Fruit fly (Drosophila melanogaster) whole organism, embryonic: ENCODE measurements around the gene AstA.

Experiments used
- Ada2b ChIP-seq: fragments of 200-800 bp; sonication (Bioruptor generic); IDR thresholded peaks from 2 replicates; pipeline ENCODE4 v1.3.6; 2022; ENCODE audit warnings: missing biosample characterization, missing genetic modification characterization
- Adf1 ChIP-seq: fragments of 200-800 bp; sonication (Bioruptor generic); IDR thresholded peaks from 2 replicates; pipeline ENCODE4 v1.3.6; 2022; ENCODE audit warnings: missing biosample characterization, missing genetic modification characterization
- Asciz ChIP-seq: fragments of 200-800 bp; sonication (Bioruptor generic); optimal IDR thresholded peaks from 2 replicates; lab custom pipeline; 2017; ENCODE audit warnings: missing biosample characterization, mild to moderate bottlenecking, missing genetic modification characterization, missing genetic modification reagents
- Atf-2 ChIP-seq: fragments of 200-800 bp; sonication (Bioruptor generic); optimal IDR thresholded peaks from 2 replicates; lab custom pipeline; 2016; ENCODE audit warnings: missing biosample characterization, missing genetic modification characterization
- BEAF-32 ChIP-seq: fragments of 200-800 bp; sonication (Bioruptor generic); optimal IDR thresholded peaks from 3 replicates; lab custom pipeline; 2017; ENCODE audit warnings: missing biosample characterization, missing genetic modification characterization, mild to moderate bottlenecking, moderate library complexity, missing genetic modification reagents
- CG10267 ChIP-seq: fragments of 200-800 bp; sonication (Bioruptor generic); optimal IDR thresholded peaks from 2 replicates; lab custom pipeline; 2018; ENCODE audit warnings: missing biosample characterization, mild to moderate bottlenecking, missing genetic modification characterization, moderate library complexity
- CG10431 ChIP-seq: fragments of 200-800 bp; sonication (Bioruptor generic); optimal IDR thresholded peaks from 3 replicates; lab custom pipeline; 2018; ENCODE audit warnings: missing biosample characterization, mild to moderate bottlenecking, missing genetic modification characterization
- CG11085 ChIP-seq: fragments of 200-800 bp; sonication (Bioruptor generic); IDR thresholded peaks from 2 replicates; pipeline ENCODE4 v1.3.6; 2022; ENCODE audit warnings: missing biosample characterization, missing genetic modification characterization
- CG11504 ChIP-seq: fragments of 200-800 bp; sonication (Bioruptor generic); optimal IDR thresholded peaks from 3 replicates; lab custom pipeline; 2019; ENCODE audit warnings: missing biosample characterization, mild to moderate bottlenecking, missing genetic modification characterization, moderate library complexity
- CG12071 ChIP-seq: fragments of 200-800 bp; sonication (Bioruptor generic); optimal IDR thresholded peaks from 3 replicates; lab custom pipeline; 2018; ENCODE audit warnings: missing biosample characterization, mild to moderate bottlenecking, missing genetic modification characterization
- CG12104 ChIP-seq: fragments of 200-800 bp; sonication (Bioruptor generic); optimal IDR thresholded peaks from 3 replicates; lab custom pipeline; 2016; ENCODE audit warnings: missing biosample characterization, missing genetic modification characterization
- CG12299 ChIP-seq: fragments of 200-800 bp; sonication (Bioruptor generic); optimal IDR thresholded peaks from 2 replicates; lab custom pipeline; 2018; ENCODE audit warnings: missing biosample characterization, mild to moderate bottlenecking, missing genetic modification characterization
- CG13775 ChIP-seq: fragments of 200-800 bp; sonication (Bioruptor generic); optimal IDR thresholded peaks from 3 replicates; lab custom pipeline; 2017; ENCODE audit warnings: missing biosample characterization, mild to moderate bottlenecking, missing genetic modification characterization
- CG15011 ChIP-seq: fragments of 200-800 bp; sonication (Bioruptor generic); optimal IDR thresholded peaks from 3 replicates; lab custom pipeline; 2018; ENCODE audit warnings: missing biosample characterization, mild to moderate bottlenecking, missing genetic modification characterization
- CG17612 ChIP-seq: fragments of 200-800 bp; sonication (Bioruptor generic); IDR thresholded peaks from 2 replicates; pipeline ENCODE4 v1.3.6; 2022; ENCODE audit warnings: missing biosample characterization, missing genetic modification characterization
- CG2116 ChIP-seq: fragments of 200-800 bp; sonication (Bioruptor generic); optimal IDR thresholded peaks from 3 replicates; lab custom pipeline; 2018; ENCODE audit warnings: missing biosample characterization, mild to moderate bottlenecking, missing genetic modification characterization
- CG2199 ChIP-seq: fragments of 200-800 bp; sonication (Bioruptor generic); IDR thresholded peaks from 3 replicates; pipeline ENCODE4 v1.3.6; 2022; ENCODE audit warnings: missing biosample characterization, missing genetic modification characterization
- CG2202 ChIP-seq: fragments of 200-800 bp; sonication (Bioruptor generic); optimal IDR thresholded peaks from 2 replicates; lab custom pipeline; 2018; ENCODE audit warnings: missing biosample characterization, mild to moderate bottlenecking, missing genetic modification characterization
- CG31365 ChIP-seq: fragments of 200-800 bp; sonication (Bioruptor generic); optimal IDR thresholded peaks from 2 replicates; lab custom pipeline; 2018; ENCODE audit warnings: missing biosample characterization, mild to moderate bottlenecking, missing genetic modification characterization
- CG34376 ChIP-seq: fragments of 200-800 bp; sonication (Bioruptor generic); optimal IDR thresholded peaks from 2 replicates; lab custom pipeline; 2018; ENCODE audit warnings: missing biosample characterization, mild to moderate bottlenecking, missing genetic modification characterization
- CG3726 ChIP-seq: fragments of 200-800 bp; sonication (Bioruptor generic); IDR thresholded peaks from 3 replicates; pipeline ENCODE4, ENCODE4 v1.3.6; 2022; ENCODE audit warnings: missing biosample characterization, missing genetic modification characterization
- CG4730 ChIP-seq: fragments of 200-800 bp; sonication (Bioruptor generic); IDR thresholded peaks from 2 replicates; pipeline ENCODE4 v1.3.6; 2022; ENCODE audit warnings: missing biosample characterization, missing genetic modification characterization
- CG6654 ChIP-seq: fragments of 200-800 bp; sonication (Bioruptor generic); optimal IDR thresholded peaks from 2 replicates; lab custom pipeline; 2017; ENCODE audit warnings: missing biosample characterization, mild to moderate bottlenecking, missing genetic modification characterization
- CG6683 ChIP-seq: fragments of 200-800 bp; sonication (Bioruptor generic); optimal IDR thresholded peaks from 2 replicates; lab custom pipeline; 2017; ENCODE audit warnings: missing biosample characterization, mild to moderate bottlenecking, missing genetic modification characterization, missing genetic modification reagents
- CG7556 ChIP-seq: fragments of 200-800 bp; sonication (Bioruptor generic); optimal IDR thresholded peaks from 2 replicates; lab custom pipeline; 2017; ENCODE audit warnings: missing biosample characterization, mild to moderate bottlenecking, missing genetic modification characterization
- CG8765 ChIP-seq: fragments of 200-800 bp; sonication (Bioruptor generic); IDR thresholded peaks from 2 replicates; pipeline ENCODE4 v1.3.6; 2022; ENCODE audit warnings: missing biosample characterization, missing genetic modification characterization
- CHES-1-like ChIP-seq: fragments of 200-800 bp; sonication (Bioruptor generic); optimal IDR thresholded peaks from 2 replicates; lab custom pipeline; 2016; ENCODE audit warnings: missing biosample characterization, missing genetic modification characterization
- HHEX ChIP-seq: fragments of 200-800 bp; sonication (Bioruptor generic); optimal IDR thresholded peaks from 3 replicates; lab custom pipeline; 2017; ENCODE audit warnings: missing biosample characterization, mild to moderate bottlenecking, missing genetic modification characterization, missing genetic modification reagents
- Hmx ChIP-seq: fragments of 200-800 bp; sonication (Bioruptor generic); optimal IDR thresholded peaks from 2 replicates; lab custom pipeline; 2016; ENCODE audit warnings: missing biosample characterization, missing genetic modification characterization
- Lhr ChIP-seq: fragments of 200-800 bp; sonication (Bioruptor generic); optimal IDR thresholded peaks from 3 replicates; lab custom pipeline; 2017; ENCODE audit warnings: mild to moderate bottlenecking, missing biosample characterization, missing genetic modification reagents, missing genetic modification characterization
- Myb ChIP-seq: fragments of 200-800 bp; sonication (Bioruptor generic); optimal IDR thresholded peaks from 2 replicates; lab custom pipeline; 2016; ENCODE audit warnings: missing biosample characterization, missing genetic modification characterization
- Rx ChIP-seq: fragments of 200-800 bp; sonication (Bioruptor generic); IDR thresholded peaks from 2 replicates; pipeline ENCODE4 v1.3.6; 2022; ENCODE audit warnings: missing biosample characterization, missing genetic modification characterization
- Side ChIP-seq: fragments of 200-800 bp; sonication (Bioruptor generic); optimal IDR thresholded peaks from 2 replicates; lab custom pipeline; 2016; ENCODE audit warnings: missing biosample characterization, missing genetic modification characterization
- Sry-δ ChIP-seq: fragments of 200-800 bp; sonication (Bioruptor generic); optimal IDR thresholded peaks from 2 replicates; lab custom pipeline; 2016; ENCODE audit warnings: missing biosample characterization, missing genetic modification characterization
- bowl ChIP-seq: fragments of 200-800 bp; sonication (Bioruptor generic); IDR thresholded peaks from 2 replicates; pipeline ENCODE4 v1.3.6; 2022; ENCODE audit warnings: missing biosample characterization, missing genetic modification characterization
- cg ChIP-seq: fragments of 200-800 bp; sonication (Bioruptor generic); optimal IDR thresholded peaks from 3 replicates; lab custom pipeline; 2019; ENCODE audit warnings: missing biosample characterization, mild to moderate bottlenecking, missing genetic modification characterization, moderate library complexity
- chm ChIP-seq: fragments of 200-800 bp; sonication (Bioruptor generic); IDR thresholded peaks from 2 replicates; pipeline ENCODE4 v1.3.6; 2022; ENCODE audit warnings: missing biosample characterization, missing genetic modification characterization
- ems ChIP-seq: fragments of 200-800 bp; sonication (Bioruptor generic); optimal IDR thresholded peaks from 3 replicates; lab custom pipeline; 2016; ENCODE audit warnings: missing biosample characterization, missing genetic modification characterization
- grau ChIP-seq: fragments of 200-800 bp; optimal IDR thresholded peaks from 3 replicates; lab custom pipeline; 2019; ENCODE audit warnings: missing biosample characterization, mild to moderate bottlenecking, missing genetic modification characterization, moderate library complexity
- hth ChIP-seq: fragments of >200 bp; optimal IDR thresholded peaks from 2 replicates; lab custom pipeline; 2017; ENCODE audit warnings: inconsistent platforms
- ken ChIP-seq: fragments of 200-800 bp; sonication (Bioruptor generic); IDR thresholded peaks from 3 replicates; pipeline ENCODE4 v1.3.6; 2022; ENCODE audit warnings: missing biosample characterization, missing genetic modification characterization
- kni ChIP-seq: fragments of 200-800 bp; sonication (Bioruptor generic); optimal IDR thresholded peaks from 3 replicates; lab custom pipeline; 2017; ENCODE audit warnings: mild to moderate bottlenecking, missing biosample characterization, missing genetic modification reagents, missing genetic modification characterization
- nmo ChIP-seq: fragments of 200-800 bp; sonication (Bioruptor generic); optimal IDR thresholded peaks from 2 replicates; lab custom pipeline; 2018; ENCODE audit warnings: missing biosample characterization, mild to moderate bottlenecking, missing genetic modification characterization, moderate library complexity
- nom ChIP-seq: fragments of 200-800 bp; sonication (Bioruptor generic); optimal IDR thresholded peaks from 2 replicates; lab custom pipeline; 2017; ENCODE audit warnings: missing biosample characterization, missing genetic modification characterization, mild to moderate bottlenecking, moderate library complexity, missing genetic modification reagents
- otp ChIP-seq: fragments of 200-800 bp; sonication (Bioruptor generic); IDR thresholded peaks from 3 replicates; pipeline ENCODE4, ENCODE4 v1.3.6; 2022; ENCODE audit warnings: missing biosample characterization, missing genetic modification characterization
- psq ChIP-seq: fragments of 200-800 bp; sonication (Bioruptor generic); optimal IDR thresholded peaks from 2 replicates; lab custom pipeline; 2017; ENCODE audit warnings: missing biosample characterization, missing genetic modification characterization
- pum ChIP-seq: fragments of 200-800 bp; sonication (Bioruptor generic); optimal IDR thresholded peaks from 2 replicates; lab custom pipeline; 2016; ENCODE audit warnings: missing biosample characterization, missing genetic modification characterization
- repo ChIP-seq: fragments of 200-800 bp; sonication (Bioruptor generic); optimal IDR thresholded peaks from 2 replicates; lab custom pipeline; 2016; ENCODE audit warnings: missing biosample characterization, missing genetic modification characterization
- sisA ChIP-seq: fragments of 200-800 bp; sonication (Bioruptor generic); IDR thresholded peaks from 2 replicates; pipeline ENCODE4 v1.3.6; 2022; ENCODE audit warnings: missing biosample characterization, missing genetic modification characterization
- sob ChIP-seq: fragments of 200-800 bp; sonication (Bioruptor generic); IDR thresholded peaks from 2 replicates; pipeline ENCODE4 v1.3.6; 2022; ENCODE audit warnings: missing biosample characterization, missing genetic modification characterization
- wor ChIP-seq: fragments of 200-800 bp; sonication (Bioruptor generic); IDR thresholded peaks from 2 replicates; pipeline ENCODE4 v1.3.6; 2022; ENCODE audit warnings: missing biosample characterization, missing genetic modification characterization

Gene AstA

DNA sequence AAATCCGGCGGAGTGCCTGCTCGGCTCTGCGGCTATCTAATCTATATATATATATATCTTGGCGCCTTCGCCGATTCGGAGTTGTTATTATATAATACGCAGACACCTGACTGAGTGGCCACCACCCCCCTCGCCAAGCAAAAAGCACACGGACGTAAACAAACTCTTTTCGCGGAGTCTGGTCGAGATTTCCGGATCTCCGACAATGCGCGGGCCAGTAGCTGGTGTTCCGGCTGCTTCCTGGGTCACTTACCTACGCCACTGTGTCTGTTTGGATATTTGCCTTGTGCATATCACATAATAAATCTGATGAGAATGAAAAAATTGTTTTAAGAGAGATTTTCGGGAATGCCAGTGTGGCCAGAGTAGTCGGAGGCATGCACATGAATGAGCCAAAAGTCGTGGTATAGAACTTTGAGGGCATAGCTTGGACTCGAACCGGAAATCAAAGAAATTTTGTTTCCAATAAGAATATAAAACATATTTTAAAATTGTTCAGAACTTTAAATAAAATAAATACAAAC lies 22.2 kb upstream of the AstA start, which contains the start of gene CG5805 (continued):
- peak; percentile 91 for TF ChIP-seq CG34376
- peak; percentile 84 for TF ChIP-seq CG12071 (GFP tag; lab: Kevin White, UChicago)
- peak; percentile 73 for TF ChIP-seq ems (GFP tag; lab: Kevin White, UChicago)
- peak; percentile 89 for TF ChIP-seq ken (GFP tag; lab: Robert Waterston, UW)
- no peak for TF ChIP-seq Hmx (GFP tag; lab: Kevin White, UChicago)
- peak; percentile 75 for TF ChIP-seq CHES-1-like (GFP tag; lab: Kevin White, UChicago)
- TF ChIP-seq bowl (GFP tag; lab: Robert Waterston, UW): peak; percentile 70; the same call in 1 of the 2 replicates
- peak; percentile 83 for TF ChIP-seq CG11085 (GFP tag; lab: Robert Waterston, UW)
- peak; percentile 3 for TF ChIP-seq pum (GFP tag; lab: Kevin White, UChicago)
- TF ChIP-seq CG3726 (GFP tag; lab: Robert Waterston, UW): peak; percentile 52; the same call in 1 of the 3 replicates
- TF ChIP-seq hth: no peak
- peak; percentile 80 for TF ChIP-seq Side
- peak; percentile 50; the same call in 1 of the 2 replicates for TF ChIP-seq CG4730 (GFP tag; lab: Robert Waterston, UW)
- peak; percentile 67 for TF ChIP-seq CG10267 (tag; lab: Kevin White, UChicago)
- peak; percentile 90 for TF ChIP-seq CG2116 (GFP tag; lab: Kevin White, UChicago)
- TF ChIP-seq CG12104 (GFP tag; lab: Kevin White, UChicago): peak; percentile 88
- TF ChIP-seq CG15011 (GFP tag; lab: Kevin White, UChicago): peak; percentile 79
- peak; percentile 89 for TF ChIP-seq Asciz (GFP tag; lab: Kevin White, UChicago)
- TF ChIP-seq CG2202 (tag; lab: Kevin White, UChicago): peak; percentile 76
- peak; percentile 66; the same call in 1 of the 2 replicates for TF ChIP-seq Ada2b
- peak; percentile 89 for TF ChIP-seq sob (GFP tag; lab: Robert Waterston, UW)
- TF ChIP-seq wor (GFP tag; lab: Robert Waterston, UW): peak; percentile 37; the same call in 1 of the 2 replicates
- peak; percentile 59 for TF ChIP-seq repo (GFP tag; lab: Kevin White, UChicago)
- TF ChIP-seq nom (GFP tag; lab: Kevin White, UChicago): no peak
- TF ChIP-seq CG11504 (tag; lab: Kevin White, UChicago): peak; percentile 80
- peak; percentile 86 for TF ChIP-seq nmo (GFP tag; lab: Kevin White, UChicago)
- TF ChIP-seq otp: peak; percentile 80
- TF ChIP-seq grau (tag; lab: Kevin White, UChicago): peak; percentile 74
- peak; percentile 77 for TF ChIP-seq CG31365 (tag; lab: Kevin White, UChicago)
- peak; percentile 87 for TF ChIP-seq Lhr
- TF ChIP-seq Myb (GFP tag; lab: Kevin White, UChicago): peak; percentile 52
- peak; percentile 86 for TF ChIP-seq Rx (GFP tag; lab: Robert Waterston, UW)
- no peak for TF ChIP-seq cg
- peak; percentile 64 for TF ChIP-seq CG6654 (GFP tag; lab: Kevin White, UChicago)
- TF ChIP-seq psq (GFP tag; lab: Kevin White, UChicago): peak; percentile 68
- peak; percentile 93 for TF ChIP-seq CG13775 (GFP tag; lab: Kevin White, UChicago)
- TF ChIP-seq CG10431 (GFP tag; lab: Kevin White, UChicago): peak; percentile 56
- peak; percentile 53 for TF ChIP-seq CG12299 (tag; lab: Kevin White, UChicago)
- TF ChIP-seq sisA (GFP tag; lab: Robert Waterston, UW): no peak
- peak; percentile 56 for TF ChIP-seq Atf-2 (GFP tag; lab: Kevin White, UChicago)
- TF ChIP-seq CG17612 (GFP tag; lab: Robert Waterston, UW): peak; percentile 57; the same call in 1 of the 2 replicates
- peak; percentile 50 for TF ChIP-seq kni (GFP tag; lab: Kevin White, UChicago)
- TF ChIP-seq chm: peak; percentile 89
- TF ChIP-seq BEAF-32 (GFP tag; lab: Kevin White, UChicago): peak; percentile 38
- TF ChIP-seq CG7556: peak; percentile 58
- TF ChIP-seq HHEX (GFP tag; lab: Kevin White, UChicago): peak; percentile 93
- TF ChIP-seq CG6683: peak; percentile 76
- peak; percentile 56; the same call in 1 of the 2 replicates for TF ChIP-seq Adf1 (GFP tag; lab: Robert Waterston, UW)
- no peak for TF ChIP-seq CG8765 (GFP tag; lab: Robert Waterston, UW)
- TF ChIP-seq CG2199 (GFP tag; lab: Robert Waterston, UW): peak; percentile 47; the same call in 2 of the 3 replicates
- peak; percentile 56 for TF ChIP-seq Sry-δ
